Fruit fly (Drosophila melanogaster) whole organism, embryonic: ENCODE measurements around the gene mTerf3.

Experiments
- Ada2b ChIP-seq: fragments of 200-800 bp; sonication (Bioruptor generic); IDR thresholded peaks from 2 replicates; pipeline ENCODE4 v1.3.6; 2022; ENCODE audit warnings: missing biosample characterization, missing genetic modification characterization
- Antp ChIP-seq: fragments of 200-800 bp; sonication (Bioruptor generic); optimal IDR thresholded peaks from 3 replicates; lab custom pipeline; 2016; ENCODE audit warnings: missing biosample characterization, missing genetic modification characterization
- CG11456 ChIP-seq: fragments of 200-800 bp; sonication (Bioruptor generic); IDR thresholded peaks from 3 replicates; pipeline ENCODE4 v1.3.6; 2022; ENCODE audit warnings: missing biosample characterization, missing genetic modification characterization
- CG11504 ChIP-seq: fragments of 200-800 bp; sonication (Bioruptor generic); optimal IDR thresholded peaks from 3 replicates; lab custom pipeline; 2019; ENCODE audit warnings: missing biosample characterization, mild to moderate bottlenecking, missing genetic modification characterization, moderate library complexity
- CG12071 ChIP-seq: fragments of 200-800 bp; sonication (Bioruptor generic); optimal IDR thresholded peaks from 3 replicates; lab custom pipeline; 2018; ENCODE audit warnings: missing biosample characterization, mild to moderate bottlenecking, missing genetic modification characterization
- CG12104 ChIP-seq: fragments of 200-800 bp; sonication (Bioruptor generic); optimal IDR thresholded peaks from 3 replicates; lab custom pipeline; 2016; ENCODE audit warnings: missing biosample characterization, missing genetic modification characterization
- CG12391 ChIP-seq: fragments of 200-800 bp; sonication (Bioruptor generic); optimal IDR thresholded peaks from 3 replicates; lab custom pipeline; 2018; ENCODE audit warnings: missing biosample characterization, mild to moderate bottlenecking, missing genetic modification characterization, moderate library complexity
- CG12659 ChIP-seq: fragments of 200-800 bp; sonication (Bioruptor generic); optimal IDR thresholded peaks from 3 replicates; lab custom pipeline; 2017; ENCODE audit warnings: mild to moderate bottlenecking, missing biosample characterization, missing genetic modification reagents, missing genetic modification characterization
- CG14050 ChIP-seq: fragments of 200-800 bp; sonication (Bioruptor generic); IDR thresholded peaks from 3 replicates; pipeline ENCODE4 v1.3.6; 2022; ENCODE audit warnings: missing biosample characterization, missing genetic modification characterization
- CG16863 ChIP-seq: fragments of 200-800 bp; sonication (Bioruptor generic); optimal IDR thresholded peaks from 3 replicates; lab custom pipeline; 2016; ENCODE audit warnings: missing biosample characterization, missing genetic modification characterization
- CG17328 ChIP-seq: fragments of 200-800 bp; sonication (Bioruptor generic); IDR thresholded peaks from 2 replicates; pipeline ENCODE4 v1.3.6; 2022; ENCODE audit warnings: missing biosample characterization, missing genetic modification characterization
- CG18011 ChIP-seq: fragments of 200-800 bp; sonication (Bioruptor generic); optimal IDR thresholded peaks from 2 replicates; lab custom pipeline; 2017; ENCODE audit warnings: missing biosample characterization, missing genetic modification characterization, mild to moderate bottlenecking, moderate library complexity, missing genotype
- CG2202 ChIP-seq: fragments of 200-800 bp; sonication (Bioruptor generic); optimal IDR thresholded peaks from 2 replicates; lab custom pipeline; 2018; ENCODE audit warnings: missing biosample characterization, mild to moderate bottlenecking, missing genetic modification characterization
- CG30403 ChIP-seq: fragments of 200-800 bp; sonication (Bioruptor generic); optimal IDR thresholded peaks from 3 replicates; lab custom pipeline; 2016; ENCODE audit warnings: missing biosample characterization, missing genetic modification characterization
- CG30431 ChIP-seq: fragments of 200-800 bp; sonication (Bioruptor generic); optimal IDR thresholded peaks from 2 replicates; lab custom pipeline; 2017; ENCODE audit warnings: missing biosample characterization, missing genetic modification characterization
- CG4360 ChIP-seq: fragments of 200-800 bp; sonication (Bioruptor generic); IDR thresholded peaks from 2 replicates; pipeline ENCODE4 v1.3.6; 2022; ENCODE audit warnings: missing biosample characterization, missing genetic modification characterization
- CG6683 ChIP-seq: fragments of 200-800 bp; sonication (Bioruptor generic); optimal IDR thresholded peaks from 2 replicates; lab custom pipeline; 2017; ENCODE audit warnings: missing biosample characterization, mild to moderate bottlenecking, missing genetic modification characterization, missing genetic modification reagents
- CG8089 ChIP-seq: fragments of 200-800 bp; sonication (Bioruptor generic); optimal IDR thresholded peaks from 3 replicates; lab custom pipeline; 2016; ENCODE audit warnings: missing biosample characterization, missing genetic modification characterization
- CG9727 ChIP-seq: fragments of 200-800 bp; sonication (Bioruptor generic); optimal IDR thresholded peaks from 3 replicates; lab custom pipeline; 2017; ENCODE audit warnings: missing biosample characterization, mild to moderate bottlenecking, missing genetic modification characterization
- CG9817 ChIP-seq: fragments of 200-800 bp; sonication (Bioruptor generic); optimal IDR thresholded peaks from 2 replicates; lab custom pipeline; 2018; ENCODE audit warnings: missing biosample characterization, mild to moderate bottlenecking, missing genetic modification characterization, moderate library complexity
- CoRest ChIP-seq: fragments of 200-800 bp; sonication (Bioruptor generic); optimal IDR thresholded peaks from 3 replicates; lab custom pipeline; 2018; ENCODE audit warnings: missing biosample characterization, mild to moderate bottlenecking, missing genetic modification characterization, moderate library complexity
- D19A ChIP-seq: fragments of 200-800 bp; optimal IDR thresholded peaks from 3 replicates; lab custom pipeline; 2019; ENCODE audit warnings: missing biosample characterization, mild to moderate bottlenecking, missing genetic modification characterization, moderate library complexity
- Dad ChIP-seq: fragments of 200-800 bp; sonication (Bioruptor generic); optimal IDR thresholded peaks from 3 replicates; lab custom pipeline; 2016; ENCODE audit warnings: missing biosample characterization, missing genetic modification characterization
- Dip2 ChIP-seq: fragments of 200-800 bp; sonication (Bioruptor generic); IDR thresholded peaks from 2 replicates; pipeline ENCODE4 v1.3.6; 2022; ENCODE audit warnings: missing biosample characterization, missing genetic modification characterization
- Drgx ChIP-seq: fragments of 200-800 bp; sonication (Bioruptor generic); IDR thresholded peaks from 2 replicates; pipeline ENCODE4 v1.3.6; 2022; ENCODE audit warnings: missing biosample characterization, missing genetic modification characterization
- Elba2 ChIP-seq: fragments of 200-800 bp; sonication (Bioruptor generic); optimal IDR thresholded peaks from 3 replicates; lab custom pipeline; 2016; ENCODE audit warnings: missing biosample characterization, missing genetic modification characterization
- HLH4C ChIP-seq: fragments of 200-800 bp; sonication (Bioruptor generic); IDR thresholded peaks from 3 replicates; pipeline ENCODE4 v1.3.6; 2022; ENCODE audit warnings: missing biosample characterization, missing genetic modification characterization; ENCODE audit not compliant: partially characterized antibody
- Hr78 ChIP-seq, 2 experiments: fragments of 200-800 bp in 1 of 2; fragments of >200 bp in 1 of 2; sonication (Bioruptor generic) in 1 of 2; optimal IDR thresholded peaks; 2 replicates each; lab custom pipeline; 2017 to 2019; ENCODE audit warnings: missing biosample characterization in 2 of 2, missing genetic modification characterization in 2 of 2, mild to moderate bottlenecking in 1 of 2, moderate library complexity in 1 of 2
- Jarid2 ChIP-seq: fragments of 200-800 bp; sonication (Bioruptor generic); optimal IDR thresholded peaks from 3 replicates; lab custom pipeline; 2017; ENCODE audit warnings: mild to moderate bottlenecking, missing biosample characterization, missing genetic modification reagents, missing genetic modification characterization
- Lpt ChIP-seq: fragments of >200 bp; optimal IDR thresholded peaks from 2 replicates; lab custom pipeline; 2018; ENCODE audit warnings: missing biosample characterization, missing genetic modification characterization
- MESR4 ChIP-seq: fragments of 200-800 bp; sonication (Bioruptor generic); optimal IDR thresholded peaks from 2 replicates; lab custom pipeline; 2018; ENCODE audit warnings: missing biosample characterization, mild to moderate bottlenecking, missing genetic modification characterization, moderate library complexity
- NC2α ChIP-seq: fragments of 200-800 bp; sonication (Bioruptor generic); optimal IDR thresholded peaks from 2 replicates; lab custom pipeline; 2016; ENCODE audit warnings: missing biosample characterization, missing genetic modification characterization
- NK7.1 ChIP-seq: fragments of 200-800 bp; sonication (Bioruptor generic); optimal IDR thresholded peaks from 3 replicates; lab custom pipeline; 2016; ENCODE audit warnings: missing biosample characterization, missing genetic modification characterization
- Ravus ChIP-seq: fragments of 200-800 bp; sonication (Bioruptor generic); IDR thresholded peaks from 2 replicates; pipeline ENCODE4 v1.3.6; 2022; ENCODE audit warnings: missing biosample characterization, missing genetic modification characterization
- Scr ChIP-seq: fragments of 200-800 bp; sonication (Bioruptor generic); IDR thresholded peaks from 2 replicates; pipeline ENCODE4 v1.3.6; 2022; ENCODE audit warnings: missing biosample characterization, missing genetic modification characterization; ENCODE audit not compliant: partially characterized antibody
- Stat92E ChIP-seq, 3 experiments: fragments of >200 bp in 2 of 3; fragments of 200-800 bp in 1 of 3; sonication (Bioruptor generic) in 1 of 3; optimal IDR thresholded peaks; 2 replicates each; lab custom pipeline; 2017 to 2019; ENCODE audit warnings: missing biosample characterization in 3 of 3, missing genetic modification characterization in 3 of 3, mild to moderate bottlenecking in 1 of 3, moderate library complexity in 1 of 3
- Xrp1 ChIP-seq: fragments of 200-800 bp; sonication (Bioruptor generic); IDR thresholded peaks from 2 replicates; pipeline ENCODE4 v1.3.6; 2022; ENCODE audit warnings: missing biosample characterization, missing genetic modification characterization
- al ChIP-seq: fragments of 200-800 bp; sonication (Bioruptor generic); IDR thresholded peaks from 2 replicates; pipeline ENCODE4 v1.3.6; 2022; ENCODE audit warnings: missing biosample characterization, missing genetic modification characterization
- bowl ChIP-seq: fragments of 200-800 bp; sonication (Bioruptor generic); IDR thresholded peaks from 2 replicates; pipeline ENCODE4 v1.3.6; 2022; ENCODE audit warnings: missing biosample characterization, missing genetic modification characterization
- ci ChIP-seq: fragments of 200-800 bp; sonication (Bioruptor generic); IDR thresholded peaks from 3 replicates; pipeline ENCODE4 v1.3.6; 2022; ENCODE audit warnings: missing biosample characterization, missing genetic modification characterization
- emc ChIP-seq: fragments of 200-800 bp; sonication (Bioruptor generic); optimal IDR thresholded peaks from 2 replicates; lab custom pipeline; 2016; ENCODE audit warnings: missing biosample characterization, missing genetic modification characterization
- ems ChIP-seq: fragments of 200-800 bp; sonication (Bioruptor generic); optimal IDR thresholded peaks from 3 replicates; lab custom pipeline; 2016; ENCODE audit warnings: missing biosample characterization, missing genetic modification characterization
- grn ChIP-seq: fragments of 200-800 bp; sonication (Bioruptor generic); optimal IDR thresholded peaks from 3 replicates; lab custom pipeline; 2017; ENCODE audit warnings: missing biosample characterization, missing genetic modification characterization
- inv ChIP-seq: fragments of 200-800 bp; sonication (Bioruptor generic); IDR thresholded peaks from 2 replicates; pipeline ENCODE4 v1.3.6; 2022; ENCODE audit warnings: missing biosample characterization, missing genetic modification characterization; ENCODE audit not compliant: partially characterized antibody
- mirr ChIP-seq: fragments of 200-800 bp; sonication (Bioruptor generic); optimal IDR thresholded peaks from 3 replicates; lab custom pipeline; 2018; ENCODE audit warnings: missing biosample characterization, mild to moderate bottlenecking, missing genetic modification characterization
- nom ChIP-seq: fragments of 200-800 bp; sonication (Bioruptor generic); optimal IDR thresholded peaks from 2 replicates; lab custom pipeline; 2017; ENCODE audit warnings: missing biosample characterization, missing genetic modification characterization, mild to moderate bottlenecking, moderate library complexity, missing genetic modification reagents
- p53 ChIP-seq: fragments of 200-800 bp; sonication (Bioruptor generic); optimal IDR thresholded peaks from 2 replicates; lab custom pipeline; 2016; ENCODE audit warnings: missing biosample characterization, missing genetic modification characterization
- tx ChIP-seq: fragments of 200-800 bp; sonication (Bioruptor generic); optimal IDR thresholded peaks from 2 replicates; lab custom pipeline; 2016; ENCODE audit warnings: missing biosample characterization, missing genetic modification characterization
- vvl ChIP-seq: fragments of 200-800 bp; sonication (Bioruptor generic); IDR thresholded peaks from 2 replicates; pipeline ENCODE4 v1.3.6; 2022; ENCODE audit warnings: missing biosample characterization, missing genetic modification characterization

Gene mTerf3

DNA sequence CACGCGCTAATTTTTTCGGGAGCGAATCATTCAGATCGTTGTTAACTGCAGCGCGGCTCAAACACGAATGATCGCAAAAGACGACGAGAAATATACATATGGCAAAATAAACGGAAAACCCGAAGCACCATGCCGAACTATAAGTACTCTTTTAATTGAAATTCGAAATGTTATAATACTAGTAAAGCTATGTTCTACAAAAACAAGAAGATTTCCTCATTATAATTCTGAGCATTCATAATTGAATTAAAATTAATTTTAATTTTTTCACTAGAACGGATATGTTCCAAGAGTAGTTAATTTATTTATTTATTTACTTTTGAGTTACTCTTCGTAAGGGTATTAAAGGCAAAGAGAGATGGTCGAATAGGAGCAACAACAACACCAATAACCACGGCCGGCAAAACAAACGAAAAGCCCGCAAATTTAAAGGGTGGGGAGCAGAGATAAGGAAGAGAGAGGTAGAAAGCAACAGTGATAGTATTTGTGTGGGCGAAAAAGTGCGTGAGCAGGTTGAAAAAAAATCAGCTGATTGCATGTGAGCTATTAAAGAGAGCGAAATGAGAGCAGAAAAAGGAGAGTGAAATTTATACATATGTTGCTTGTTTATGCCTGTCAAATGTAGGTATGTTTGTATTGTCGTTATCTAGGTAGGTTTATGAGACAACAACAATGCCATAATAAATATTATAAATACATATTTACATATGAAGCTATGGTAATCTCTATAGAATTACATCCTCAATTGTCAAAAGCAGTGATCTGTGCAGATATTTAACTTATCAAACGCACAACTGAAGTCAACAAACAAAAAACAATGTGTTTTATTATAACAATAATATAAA lies 26.9 kb downstream of the mTerf3 start (continued):
- TF ChIP-seq CG11504 (tag; lab: Kevin White, UChicago) = peak; percentile 90
- TF ChIP-seq mirr (GFP tag; lab: Kevin White, UChicago) = no peak
- peak; percentile 70 for TF ChIP-seq nom (GFP tag; lab: Kevin White, UChicago)
- TF ChIP-seq CG12071 (GFP tag; lab: Kevin White, UChicago) = no peak
- TF ChIP-seq CG18011 (GFP tag; lab: Kevin White, UChicago) = peak; percentile 10
- TF ChIP-seq D19A (tag; lab: Kevin White, UChicago) = peak; percentile 99
- TF ChIP-seq bowl (GFP tag; lab: Robert Waterston, UW) = no peak
- TF ChIP-seq Dad = peak; percentile 21
- no peak for TF ChIP-seq CG16863 (GFP tag; lab: Kevin White, UChicago)
- peak; percentile 84 for TF ChIP-seq CG30403 (GFP tag; lab: Kevin White, UChicago)
- TF ChIP-seq Jarid2 (GFP tag; lab: Kevin White, UChicago) = peak; percentile 64
- peak; percentile 79 for TF ChIP-seq Xrp1 (GFP tag; lab: Robert Waterston, UW)
- TF ChIP-seq Ravus = no peak
- no peak for TF ChIP-seq inv (GFP tag; lab: Robert Waterston, UW)
- no peak for TF ChIP-seq NC2α (GFP tag; lab: Kevin White, UChicago)
- TF ChIP-seq CG8089 = no peak
- TF ChIP-seq CG12659 (GFP tag; lab: Kevin White, UChicago) = peak; percentile 69
- peak; percentile 27 for TF ChIP-seq CG9817 (tag; lab: Kevin White, UChicago)
- peak; percentile 20 for TF ChIP-seq ems (GFP tag; lab: Kevin White, UChicago)
- no peak for TF ChIP-seq Scr (GFP tag; lab: Robert Waterston, UW)
- TF ChIP-seq vvl (GFP tag; lab: Robert Waterston, UW) = peak; percentile 90
- TF ChIP-seq CG2202 (tag; lab: Kevin White, UChicago) = no peak
- no peak for TF ChIP-seq HLH4C (GFP tag; lab: Robert Waterston, UW)
- TF ChIP-seq p53 (GFP tag; lab: Kevin White, UChicago) = no peak
- peak; percentile 77 for TF ChIP-seq CG12391 (tag; lab: Kevin White, UChicago)
- TF ChIP-seq emc = peak; percentile 7
- TF ChIP-seq al = peak; percentile 75
- peak; percentile 71; the same call in 2 of the 3 replicates for TF ChIP-seq CG11456 (GFP tag; lab: Robert Waterston, UW)
- TF ChIP-seq CG4360 (GFP tag; lab: Robert Waterston, UW) = peak; percentile 67
- TF ChIP-seq Dip2 (GFP tag; lab: Robert Waterston, UW) = no peak
- no peak for TF ChIP-seq Stat92E (GFP tag; optimal IDR thresholded peaks at IDR 0.05; lab: Kevin White, UChicago)
- peak; percentile 67 for TF ChIP-seq CG14050
- TF ChIP-seq Elba2 (GFP tag; lab: Kevin White, UChicago) = no peak
- no peak for TF ChIP-seq grn
- TF ChIP-seq CG6683 (GFP tag; lab: Kevin White, UChicago) = peak; percentile 37
- TF ChIP-seq Drgx = peak; percentile 88
- TF ChIP-seq tx = no peak
- no peak for TF ChIP-seq CG30431
- no peak for TF ChIP-seq NK7.1 (GFP tag; lab: Kevin White, UChicago)
- TF ChIP-seq CG9727 (GFP tag; lab: Kevin White, UChicago) = peak; percentile 73
- peak; percentile 69 for TF ChIP-seq ci
- no peak for TF ChIP-seq MESR4 (GFP tag; lab: Kevin White, UChicago)
- TF ChIP-seq CoRest (tag; lab: Kevin White, UChicago) = peak; percentile 73
- TF ChIP-seq Ada2b (GFP tag; lab: Robert Waterston, UW) = peak; percentile 80
- peak in 1 of 2 experiments; percentile 44 for TF ChIP-seq Hr78 (GFP tag; optimal IDR thresholded peaks at IDR 0.05; lab: Kevin White, UChicago)
- TF ChIP-seq Lpt = no peak
- TF ChIP-seq CG12104 (GFP tag; lab: Kevin White, UChicago) = peak; percentile 60
- peak; percentile 74 for TF ChIP-seq CG17328 (GFP tag; lab: Robert Waterston, UW)
- TF ChIP-seq Antp (GFP tag; lab: Kevin White, UChicago) = no peak
